Worm (Caenorhabditis elegans) whole organism, late embryonic: Measurements from ENCODE around the gene ttyh-1.

ENCODE experiments used
- C08G9.2 ChIP-seq: sonication (generic microtip); optimal IDR thresholded peaks from 2 replicates; lab custom pipeline; 2016; ENCODE audit warnings: mild to moderate bottlenecking, missing genetic modification characterization, moderate library complexity, missing compliant biosample characterization
- ama-1 ChIP-seq: fragments of 150-350 bp; optimal IDR thresholded peaks from 2 replicates; lab custom pipeline; 2014
- ceh-30 ChIP-seq: fragments of 150-350 bp; optimal IDR thresholded peaks from 2 replicates; lab custom pipeline; 2014; ENCODE audit warnings: missing biosample characterization, missing genetic modification characterization
- ceh-34 ChIP-seq: sonication (generic microtip); optimal IDR thresholded peaks from 2 replicates; lab custom pipeline; 2016; ENCODE audit warnings: mild to moderate bottlenecking, missing genetic modification characterization, missing compliant biosample characterization
- ceh-45 ChIP-seq: fragments of 200-800 bp; sonication (Bioruptor generic); IDR thresholded peaks from 2 replicates; pipeline ENCODE4 v1.3.6; 2022; ENCODE audit warnings: missing genetic modification reagents, missing genetic modification characterization, missing compliant biosample characterization
- dmd-4 ChIP-seq: sonication (generic microtip); optimal IDR thresholded peaks from 2 replicates; lab custom pipeline; 2016; ENCODE audit warnings: borderline replicate concordance, missing genetic modification characterization, missing compliant biosample characterization
- elt-2 ChIP-seq: sonication (generic microtip); optimal IDR thresholded peaks from 2 replicates; lab custom pipeline; 2016; ENCODE audit warnings: missing genetic modification reagents, missing genetic modification characterization, missing compliant biosample characterization
- ets-4 ChIP-seq: sonication (generic microtip); optimal IDR thresholded peaks from 2 replicates; lab custom pipeline; 2016; ENCODE audit warnings: missing genetic modification characterization, missing compliant biosample characterization
- fkh-6 ChIP-seq: sonication (generic microtip); optimal IDR thresholded peaks from 2 replicates; lab custom pipeline; 2016; ENCODE audit warnings: missing genetic modification characterization, missing compliant biosample characterization
- hlh-15 ChIP-seq: sonication (generic microtip); optimal IDR thresholded peaks from 2 replicates; lab custom pipeline; 2016; ENCODE audit warnings: missing genetic modification characterization, missing compliant biosample characterization
- hlh-30 ChIP-seq: sonication (generic microtip); optimal IDR thresholded peaks from 2 replicates; lab custom pipeline; 2017; ENCODE audit warnings: antibody characterized with exemption, missing genetic modification characterization, missing compliant biosample characterization; ENCODE audit not compliant: insufficient read depth
- ref-2 ChIP-seq: sonication (generic microtip); optimal IDR thresholded peaks from 2 replicates; lab custom pipeline; 2016; ENCODE audit warnings: missing genetic modification characterization, missing compliant biosample characterization
- sdc-2 ChIP-seq: sonication (generic microtip); optimal IDR thresholded peaks from 2 replicates; lab custom pipeline; 2016; ENCODE audit warnings: missing genotype, missing genetic modification characterization, missing compliant biosample characterization
- sox-2 ChIP-seq: fragments of 200-800 bp; sonication (Bioruptor generic); IDR thresholded peaks from 2 replicates; pipeline ENCODE4 v1.3.6; 2022; ENCODE audit warnings: missing genetic modification reagents, missing genetic modification characterization, missing compliant biosample characterization
- unc-3 ChIP-seq, 2 experiments: fragments of 200-800 bp in 1 of 2; sonication (Bioruptor generic) in 1 of 2; sonication (generic microtip) in 1 of 2; conservative IDR thresholded peaks in 1 of 2; optimal IDR thresholded peaks in 1 of 2; 2 replicates each; pipeline versions ENCODE4 v1.3.6 to Lab custom; 2016 to 2022; ENCODE audit warnings: missing compliant biosample characterization in 2 of 2, missing genetic modification characterization in 2 of 2, missing genetic modification reagents in 1 of 2
- unc-55 ChIP-seq: sonication (generic microtip); optimal IDR thresholded peaks from 2 replicates; lab custom pipeline; 2017; ENCODE audit warnings: missing biosample characterization, missing genetic modification reagents, missing genetic modification characterization
- unc-86 ChIP-seq: sonication (generic microtip); optimal IDR thresholded peaks from 2 replicates; lab custom pipeline; 2016; ENCODE audit warnings: missing genetic modification characterization, missing compliant biosample characterization

Gene ttyh-1

DNA sequence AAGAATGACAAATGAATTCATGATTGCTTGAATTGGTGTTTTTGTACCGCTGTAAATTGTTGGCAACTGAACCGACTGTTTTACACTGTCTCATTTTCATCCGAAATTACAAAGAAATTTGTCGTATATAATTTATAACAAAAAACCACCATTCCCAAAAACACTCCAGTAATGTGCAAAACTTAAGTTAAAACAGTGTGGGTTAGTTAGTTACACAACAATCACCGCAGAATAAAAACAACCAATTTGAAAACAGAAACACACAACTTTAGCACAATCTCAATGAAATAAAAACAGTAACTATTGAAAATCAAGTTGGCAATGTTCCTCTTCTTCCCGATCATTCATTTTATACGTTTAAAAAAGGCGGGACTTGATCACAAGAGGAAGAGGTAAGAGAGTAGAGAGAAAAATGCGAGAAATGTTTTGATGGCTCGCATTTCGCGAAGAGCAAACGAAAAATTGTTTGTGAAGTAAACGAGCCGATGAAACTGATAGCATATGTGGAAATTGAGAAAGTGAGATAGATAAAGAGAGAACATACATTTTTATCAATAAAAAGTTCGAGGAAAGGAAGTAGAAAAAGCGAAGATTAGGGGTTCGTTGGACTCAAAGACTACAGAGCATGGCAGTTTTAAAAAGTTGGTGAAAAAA, 39.3 kb downstream of the ttyh-1 start, which contains the start of gene F08B12.4:
Gene F08B12.4, minus strand, starts transcription at position 51 of the 654 bp plus-strand sequence.
- no peak for TF ChIP-seq hlh-15 (tag; lab: Kevin White, UChicago)
- TF ChIP-seq elt-2 (tag; lab: Kevin White, UChicago), result peak; percentile 5

DNA sequence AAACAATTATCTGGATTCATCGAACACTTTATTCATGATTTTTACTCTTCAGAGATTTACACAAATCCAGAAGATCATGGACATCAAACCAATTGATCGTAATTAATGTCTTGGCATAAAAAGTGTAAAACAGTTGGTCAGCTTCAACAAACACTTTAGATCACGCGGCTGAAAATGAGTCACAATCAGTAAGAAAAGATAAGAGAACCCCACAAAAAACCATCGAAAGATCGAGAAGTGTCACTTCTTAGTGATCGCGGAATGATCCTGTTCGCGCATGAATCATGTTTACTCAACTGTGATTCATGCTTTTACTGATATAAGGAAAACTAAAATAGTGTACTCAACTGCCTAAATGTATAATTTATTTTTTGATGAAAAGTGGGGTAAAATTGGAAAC, 40.9 kb downstream of the ttyh-1 start:
- TF ChIP-seq unc-55 (GFP tag; lab: Kevin White, UChicago), result no peak
- TF ChIP-seq sox-2, result no peak
- TF ChIP-seq, all 69 proteins: peak for 0

- TF ChIP-seq ceh-45 (GFP tag; lab: Robert Waterston, UW) (no peak), ceh-34 (tag; lab: Kevin White, UChicago) (no peak)
Observed at ce11 chrX:11411675-11412074, 43.2 kb downstream of the ttyh-1 start.

DNA sequence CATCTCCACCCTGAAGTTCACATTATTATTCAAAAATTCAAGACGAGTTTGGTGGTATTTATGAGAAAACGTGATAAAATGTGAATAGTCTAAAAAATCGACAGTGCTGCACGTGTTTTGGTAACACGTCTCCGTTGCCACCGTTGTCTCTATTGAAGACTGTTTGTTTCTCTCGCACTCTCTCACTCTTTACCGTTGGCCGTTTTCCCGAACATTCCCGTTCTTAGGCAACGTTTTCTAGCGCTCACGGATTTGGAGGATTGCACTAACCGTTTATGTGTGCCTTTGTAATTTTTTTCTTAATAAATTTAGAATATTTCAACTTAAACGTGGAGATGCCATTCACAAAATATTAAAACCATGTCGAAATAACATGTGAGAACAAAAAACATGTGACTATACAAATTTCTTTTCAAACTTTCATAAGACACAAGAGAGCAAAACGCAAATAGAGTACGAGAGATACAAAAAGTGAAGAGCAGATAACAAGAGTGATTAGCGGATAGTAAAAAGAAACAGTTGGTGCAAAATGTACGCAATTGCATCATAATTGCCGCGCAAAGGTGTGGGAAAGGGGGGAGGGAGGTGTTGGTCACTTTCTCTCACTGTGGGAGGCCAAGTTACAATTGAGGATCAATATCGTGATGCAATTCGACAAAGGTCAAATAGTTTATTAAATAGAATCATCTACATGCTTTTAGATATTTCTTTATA, 46.5 kb downstream of the ttyh-1 start, which contains the start of gene pek-1:
Gene pek-1, minus strand, starts transcription at position 51 of the 714 bp plus-strand sequence.
- TF ChIP-seq unc-86 (tag; lab: Kevin White, UChicago) (no peak), elt-2 (tag; lab: Kevin White, UChicago) (peak; percentile 32), fkh-6 (tag; lab: Kevin White, UChicago) (no peak), hlh-30 (tag; lab: Kevin White, UChicago) (peak; percentile 61), ama-1 (lab: Kevin White, UChicago) (no peak), ref-2 (tag; lab: Kevin White, UChicago) (peak; percentile 64), ceh-30 (tag; lab: Kevin White, UChicago) (no peak)
- TF ChIP-seq, all 69 proteins: peak for 3

DNA sequence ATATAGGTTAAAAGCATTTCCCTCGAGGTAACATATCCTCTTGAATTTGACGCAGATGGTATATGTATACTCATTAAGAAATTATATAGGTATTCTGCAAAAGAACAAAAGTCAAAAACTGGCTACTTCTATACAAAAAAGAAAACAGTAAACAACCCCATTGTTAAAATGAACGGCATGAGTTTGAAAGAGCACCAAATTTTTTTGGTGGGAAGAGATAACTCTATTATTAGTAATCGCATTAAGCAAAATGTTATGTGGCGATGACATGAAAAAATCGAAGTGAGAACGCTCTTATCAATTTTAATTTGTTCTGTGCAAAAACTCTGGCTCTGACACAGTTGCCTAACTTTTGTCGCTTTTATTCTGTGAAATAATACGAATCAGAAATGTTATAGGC, 50.1 kb downstream of the ttyh-1 start, which contains the start of gene F46C3.2:
Gene F46C3.2, minus strand, starts transcription at position 101 of the 400 bp plus-strand sequence.
- TF ChIP-seq sdc-2 (no peak), unc-3 (GFP tag; conservative IDR thresholded peaks at IDR 0.05; lab: Robert Waterston, UW) (no peak), unc-3 (tag; optimal IDR thresholded peaks at IDR 0.05; lab: Kevin White, UChicago) (no peak)

ce11 chrX:11419988-11420387, 51.5 kb downstream of the ttyh-1 start, which contains the start of gene F46C3.6:
F46C3.6 (minus strand) TSS chrX:11420074.
- TF ChIP-seq C08G9.2 (tag; lab: Kevin White, UChicago), result no peak
- TF ChIP-seq ets-4 (tag; lab: Kevin White, UChicago), result no peak
- peak; percentile 16 for TF ChIP-seq ref-2 (tag; lab: Kevin White, UChicago)
- TF ChIP-seq dmd-4, result no peak
- TF ChIP-seq, all 69 proteins: peak for 1
